Worm (Caenorhabditis elegans) whole organism, mixed stage, embryonic: ENCODE measurements around the gene Y70C5C.1.

Experiments used
- blmp-1 ChIP-seq: fragments of 150-350 bp; optimal IDR thresholded peaks from 2 replicates; lab custom pipeline; 2014; ENCODE audit warnings: missing biosample characterization, missing genetic modification characterization
- ces-1 ChIP-seq: fragments of 150-350 bp; optimal IDR thresholded peaks from 2 replicates; lab custom pipeline; 2014; ENCODE audit warnings: missing biosample characterization, missing genetic modification reagents, missing genetic modification characterization
- cnd-1 ChIP-seq: fragments of 200-800 bp; sonication (Bioruptor generic); optimal IDR thresholded peaks from 2 replicates; lab custom pipeline; 2018; ENCODE audit warnings: mild to moderate bottlenecking, missing genetic modification characterization, missing compliant biosample characterization
- drap-1 ChIP-seq: fragments of 200-800 bp; sonication (Bioruptor generic); optimal IDR thresholded peaks from 3 replicates; lab custom pipeline; 2018; ENCODE audit warnings: mild to moderate bottlenecking, missing genetic modification characterization, missing compliant biosample characterization
- elt-3 ChIP-seq: fragments of 150-350 bp; optimal IDR thresholded peaks from 2 replicates; lab custom pipeline; 2014; ENCODE audit warnings: missing biosample characterization, missing genetic modification characterization
- nhr-12 ChIP-seq: fragments of 150-350 bp; optimal IDR thresholded peaks from 2 replicates; lab custom pipeline; 2014; ENCODE audit warnings: missing biosample characterization, missing genetic modification characterization
- nhr-28 ChIP-seq: fragments of 150-350 bp; optimal IDR thresholded peaks from 2 replicates; lab custom pipeline; 2014; ENCODE audit warnings: missing biosample characterization, missing genetic modification characterization
- nhr-76 ChIP-seq: sonication (generic microtip); optimal IDR thresholded peaks from 2 replicates; lab custom pipeline; 2017; ENCODE audit warnings: missing biosample characterization, missing genetic modification characterization
- pha-4 ChIP-seq: fragments of 150-350 bp; optimal IDR thresholded peaks from 2 replicates; lab custom pipeline; 2018; ENCODE audit warnings: missing biosample characterization, missing genetic modification reagents, missing genetic modification characterization
- sptf-1 ChIP-seq: sonication (generic microtip); optimal IDR thresholded peaks from 2 replicates; lab custom pipeline; 2017; ENCODE audit warnings: mild to moderate bottlenecking, missing genetic modification characterization, moderate library complexity, missing compliant biosample characterization

- TF ChIP-seq nhr-12 (tag; lab: Kevin White, UChicago) (no peak), nhr-28 (no peak), drap-1 (no peak), cnd-1 (tag; lab: Kevin White, UChicago) (no peak), nhr-76 (tag; lab: Kevin White, UChicago) (no peak), pha-4 (tag; lab: Kevin White, UChicago) (no peak), sptf-1 (no peak), ces-1 (GFP tag; lab: Kevin White, UChicago) (no peak), blmp-1 (no peak), elt-3 (tag; lab: Kevin White, UChicago) (no peak)
These were observed 24.5 kb upstream of the Y70C5C.1 start, which contains the start of gene srz-1 for ce11 chrV:16675553-16675952.
